Fruit fly (Drosophila melanogaster) ovary, adult (tissue): Measurements from ENCODE around the gene Teh3.

Experiments used
- CG17801 ChIP-seq: fragments of 200-800 bp; optimal IDR thresholded peaks from 2 replicates; lab custom pipeline; 2019; ENCODE audit warnings: missing biosample characterization, mild to moderate bottlenecking, missing genetic modification characterization, moderate library complexity; ENCODE audit not compliant: partially characterized antibody

Teh3 gene

dm6 chr3L:4219291-4220228 is 35.1 kb upstream of the Teh3 start:
- TF ChIP-seq CG17801 (GFP tag; lab: Kevin White, UChicago), result no peak

DNA sequence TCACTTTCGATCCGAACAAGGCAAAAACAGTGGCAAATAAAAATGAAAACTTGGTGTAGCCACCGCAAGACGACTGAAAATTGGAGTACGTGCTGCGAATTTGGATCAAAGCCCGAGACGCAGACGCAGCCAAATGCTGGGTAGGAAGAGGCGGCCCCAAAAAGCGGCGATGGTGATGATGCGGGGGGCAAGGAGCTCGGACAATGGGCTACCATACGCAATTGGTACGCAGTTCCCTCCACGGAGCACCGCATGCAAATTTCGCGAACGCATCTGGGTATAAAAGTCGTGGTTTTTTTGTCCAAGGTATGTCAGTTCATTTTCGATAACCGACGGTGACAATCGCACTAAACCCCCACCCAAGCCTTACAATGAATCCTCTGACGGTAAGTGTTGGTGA is 30.6 kb upstream of the Teh3 start, which contains the start of gene Cpr64Ad:
Cpr64Ad (plus strand) TSS at position 301 of the 400 bp plus-strand sequence.
- TF ChIP-seq CG17801 (GFP tag; lab: Kevin White, UChicago), result no peak

DNA sequence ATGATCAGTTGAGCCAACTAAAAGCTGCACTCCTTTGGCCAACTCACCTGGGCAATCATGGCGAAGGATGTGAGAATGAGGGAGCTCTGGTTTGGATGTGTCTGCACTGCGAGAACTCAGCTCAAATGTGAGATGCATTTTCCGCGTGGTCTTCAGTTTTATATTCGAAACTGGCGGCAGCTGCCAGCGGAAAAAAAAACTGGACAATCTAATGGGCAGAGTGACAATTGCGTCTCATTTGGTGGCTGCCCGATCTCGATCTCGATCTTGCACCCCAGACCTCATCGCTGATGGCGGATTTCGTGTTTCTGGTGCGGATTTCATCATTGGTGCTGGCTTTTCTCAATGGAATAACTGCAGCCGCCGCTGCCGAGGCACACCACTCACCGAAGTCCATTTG is 28.4 kb upstream of the Teh3 start, which contains the start of gene Cpr64Ac:
Cpr64Ac (minus strand) TSS at position 101 of the 400 bp plus-strand sequence.
- TF ChIP-seq CG17801 (GFP tag; lab: Kevin White, UChicago), result no peak

dm6 chr3L:4211440-4211839 is 27.0 kb upstream of the Teh3 start, which contains the start of gene Cpr64Ab:
Cpr64Ab (minus strand) TSS chr3L:4211540.
- no peak for TF ChIP-seq CG17801 (GFP tag; lab: Kevin White, UChicago)

DNA sequence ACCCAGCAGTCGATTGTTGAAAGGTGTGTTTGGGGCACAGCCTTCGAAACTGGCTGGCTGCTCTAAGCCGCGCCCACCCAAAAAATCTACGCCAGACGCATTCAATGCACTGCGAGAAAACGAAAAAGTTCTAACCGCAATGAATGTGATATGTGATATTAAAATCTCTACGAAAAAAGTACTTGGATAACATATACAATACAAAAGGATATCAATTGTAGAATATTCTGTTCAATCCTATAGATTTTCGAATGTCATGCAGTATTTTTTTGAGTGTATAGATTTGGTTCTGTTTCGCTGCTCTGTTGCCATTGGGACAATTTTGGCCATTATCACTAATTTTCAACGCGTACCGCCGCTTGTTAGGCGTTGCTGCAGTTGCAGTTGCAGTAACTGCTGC is 25.3 kb upstream of the Teh3 start:
- TF ChIP-seq CG17801 (GFP tag; lab: Kevin White, UChicago), result no peak

dm6 chr3L:4209078-4209477 is 24.6 kb upstream of the Teh3 start, which contains the start of gene Cpr64Aa:
Cpr64Aa (minus strand) TSS chr3L:4209178.
- TF ChIP-seq CG17801 (GFP tag; lab: Kevin White, UChicago), result no peak

dm6 chr3L:4204867-4205266 is 20.4 kb upstream of the Teh3 start:
- TF ChIP-seq CG17801 (GFP tag; lab: Kevin White, UChicago), result no peak

DNA sequence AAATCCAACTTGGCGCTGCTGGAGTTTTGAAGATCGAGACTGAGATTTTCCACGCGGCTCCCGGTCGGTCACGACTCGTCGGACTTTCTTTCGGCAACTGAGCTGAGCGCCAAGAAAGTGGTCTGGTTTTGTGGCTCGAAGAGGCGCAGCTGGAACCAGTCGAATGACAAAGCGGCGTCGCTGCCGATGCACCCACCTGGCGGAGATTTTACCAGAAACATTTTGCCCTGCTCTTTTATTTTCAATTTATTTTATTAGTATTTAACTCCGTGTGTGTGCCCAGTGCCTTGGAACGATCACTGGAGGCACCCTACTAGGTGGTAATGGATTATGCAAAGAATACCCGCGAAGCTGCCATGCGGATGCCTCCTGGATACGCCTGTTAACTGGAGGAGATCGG is 19.8 kb upstream of the Teh3 start, which contains the start of gene CG15005:
CG15005 (minus strand) TSS at position 101 of the 400 bp plus-strand sequence.
- no peak for TF ChIP-seq CG17801 (GFP tag; lab: Kevin White, UChicago)

- TF ChIP-seq CG17801 (GFP tag; lab: Kevin White, UChicago), result no peak
These were observed 9.5 kb upstream of the Teh3 start, which contains the start of gene CG43367 for dm6 chr3L:4193730-4194649. CG43367 (plus strand) TSS chr3L:4193993.

DNA sequence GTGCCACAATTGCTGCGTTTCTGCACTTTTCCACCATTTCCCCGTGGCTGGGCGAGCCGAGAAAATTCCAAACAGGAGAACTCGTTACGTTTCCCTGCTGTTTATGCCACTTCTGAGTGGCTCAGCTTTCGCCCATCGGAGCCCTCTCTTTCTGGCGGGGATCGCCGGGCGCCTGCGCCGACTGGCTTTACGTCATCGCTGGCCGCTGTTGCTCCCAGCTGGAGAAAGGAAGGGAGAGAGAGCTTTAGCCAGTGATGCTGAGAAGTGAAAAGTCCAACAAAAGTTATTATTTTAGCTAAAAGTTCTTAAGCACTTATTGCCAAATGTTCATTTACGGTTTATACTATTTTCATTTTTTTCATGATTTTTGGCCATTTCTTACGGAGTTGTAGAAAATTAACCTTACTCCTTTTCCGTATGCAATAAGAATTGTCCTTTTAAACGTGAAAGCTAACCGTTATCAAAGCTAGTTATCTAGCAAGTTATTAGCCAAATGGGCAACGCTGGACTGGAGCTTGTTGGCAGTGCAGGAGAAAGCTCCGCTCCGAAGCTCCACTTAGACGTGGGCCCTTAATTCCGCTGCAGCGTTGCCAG is 3.6 kb upstream of the Teh3 start, which contains the start of the genes Teh2 and tipE:
Teh2 (minus strand) TSS at position 94 of the 594 bp plus-strand sequence.
tipE (plus strand) TSS at position 570 of the 594 bp plus-strand sequence.
- no peak for TF ChIP-seq CG17801 (GFP tag; lab: Kevin White, UChicago)

- TF ChIP-seq CG17801 (GFP tag; lab: Kevin White, UChicago), result peak; percentile 59
These were observed 2.2 kb upstream of the Teh3 start, which contains the start of gene VhaM9.7-c for dm6 chr3L:4186659-4187058. VhaM9.7-c (minus strand) TSS chr3L:4186865.

DNA sequence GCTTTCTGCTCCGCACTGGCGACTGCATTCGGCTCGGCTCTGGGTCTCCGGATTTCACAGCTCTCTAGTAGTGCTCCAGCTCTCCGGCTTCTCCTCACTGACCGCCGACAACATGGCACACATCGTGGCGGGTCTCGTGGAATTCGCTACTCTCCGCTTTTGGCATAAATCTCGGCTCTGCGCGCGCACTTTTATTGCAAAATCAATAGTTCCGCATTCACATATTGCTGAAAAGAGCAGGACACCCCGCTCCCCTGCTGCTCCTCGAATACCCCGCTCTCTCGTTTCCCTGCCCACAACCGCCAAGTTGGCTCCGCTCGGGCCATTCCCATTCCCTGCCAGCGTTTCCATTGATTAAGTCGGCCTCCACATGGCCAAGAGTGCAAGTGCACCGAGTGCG is 796 bp upstream of the Teh3 start:
- no peak for TF ChIP-seq CG17801 (GFP tag; lab: Kevin White, UChicago)

DNA sequence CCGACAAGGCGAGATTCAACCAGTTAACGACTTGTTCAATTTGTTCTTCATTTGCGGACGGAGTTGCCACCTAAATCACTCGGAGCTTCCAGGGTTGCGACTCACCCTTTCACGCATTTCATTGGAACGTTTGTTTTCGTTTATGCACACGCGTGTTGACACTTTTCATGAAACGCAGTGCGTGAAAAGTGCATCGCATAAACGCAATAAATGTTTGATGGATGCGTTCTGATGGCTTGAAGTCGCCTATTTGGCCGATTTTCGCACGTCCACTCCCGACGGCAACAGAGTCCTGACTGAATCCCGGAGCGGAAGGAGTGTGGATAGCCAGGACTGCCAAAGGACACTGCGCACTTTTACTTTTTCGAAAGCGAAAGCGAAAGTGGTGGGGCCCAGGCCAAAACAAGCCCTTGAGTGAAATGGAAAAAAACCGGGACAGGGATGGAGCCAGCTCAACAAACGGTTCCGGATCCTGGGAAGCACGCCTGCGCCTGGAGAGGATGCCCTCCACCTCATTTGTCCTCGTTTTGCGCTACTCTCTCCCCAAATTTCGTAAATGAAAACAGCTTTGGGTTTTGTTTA is 6.4 kb downstream of the Teh3 start, which contains the start of gene Teh4:
Teh4 (minus strand) TSS at position 290 of the 582 bp plus-strand sequence.
- no peak for TF ChIP-seq CG17801 (GFP tag; lab: Kevin White, UChicago)

- TF ChIP-seq CG17801 (GFP tag; lab: Kevin White, UChicago), result no peak
These were observed 10.9 kb downstream of the Teh3 start, which contains the start of gene CG18675 for dm6 chr3L:4173584-4173983. CG18675 (plus strand) TSS chr3L:4173884.
